Fruit fly (Drosophila melanogaster): ENCODE measurements around the gene CG9953.
A peak's percentile ranks its signal among the peaks of the same experiment; 100 is the strongest.

The CG9953 gene

dm6 chr3L:6988942-6989569, 19.6 kb downstream of the CG9953 start (continued):
- TF ChIP-seq CG10654 (GFP tag; optimal IDR thresholded peaks at IDR 0.05) (peak; percentile 89), Stat92E (GFP tag; optimal IDR thresholded peaks at IDR 0.05) (peak in 1 of 3 experiments; percentile 33), fu2 (GFP tag; optimal IDR thresholded peaks at IDR 0.05) (peak; percentile 27), gsb-n (tag; optimal IDR thresholded peaks at IDR 0.05) (peak; percentile 90), CG43689 (GFP tag; IDR thresholded peaks at IDR 0.05) (no peak; the same call in 1 of the 2 replicates), CG31388 (GFP tag; optimal IDR thresholded peaks at IDR 0.05) (peak; percentile 80), dpn (GFP tag; optimal IDR thresholded peaks at IDR 0.05) (peak; percentile 77), Ada2b (GFP tag; IDR thresholded peaks at IDR 0.05) (peak; percentile 65), MESR4 (GFP tag; optimal IDR thresholded peaks at IDR 0.05) (no peak), Abd-B (GFP tag; optimal IDR thresholded peaks at IDR 0.05) (peak; percentile 95), CG9932 (GFP tag; IDR thresholded peaks at IDR 0.05) (peak; percentile 78), pros (GFP tag; optimal IDR thresholded peaks at IDR 0.05) (peak; percentile 56), en (GFP tag; optimal IDR thresholded peaks at IDR 0.05) (peak; percentile 3), CG1832 (GFP tag; optimal IDR thresholded peaks at IDR 0.05) (peak; percentile 91), sna (GFP tag; IDR thresholded peaks at IDR 0.05; ENCODE audit: partially characterized antibody) (no peak), H2.0 (GFP tag; IDR thresholded peaks at IDR 0.05) (peak; percentile 62), Gug (GFP tag; IDR thresholded peaks at IDR 0.05) (peak; percentile 65), CG6683 (GFP tag; optimal IDR thresholded peaks at IDR 0.05) (peak; percentile 91), NfI (GFP tag; optimal IDR thresholded peaks at IDR 0.05) (peak; percentile 74), zen (tag; optimal IDR thresholded peaks at IDR 0.05) (peak; percentile 88), Xrp1 (GFP tag; IDR thresholded peaks at IDR 0.05) (peak; percentile 82), CG18619 (GFP tag; optimal IDR thresholded peaks at IDR 0.05) (peak; percentile 94), Taf1 (GFP tag; IDR thresholded peaks at IDR 0.05) (peak; percentile 65), bcd (GFP tag; optimal IDR thresholded peaks at IDR 0.05) (peak; percentile 96), stwl (tag; optimal IDR thresholded peaks at IDR 0.05) (peak; percentile 23), tgo (GFP tag; IDR thresholded peaks at IDR 0.05) (peak; percentile 89), CG14050 (GFP tag; IDR thresholded peaks at IDR 0.05) (peak; percentile 54; the same call in 2 of the 3 replicates), HmgZ (tag; optimal IDR thresholded peaks at IDR 0.05) (peak; percentile 49), CG18599 (GFP tag; optimal IDR thresholded peaks at IDR 0.05) (peak; percentile 95), Fer2 (tag; optimal IDR thresholded peaks at IDR 0.05) (peak; percentile 68), GATAe (GFP tag; conservative IDR thresholded peaks at IDR 0.05) (peak; percentile 58; the same call in 1 of the 2 replicates), ewg (GFP tag; optimal IDR thresholded peaks at IDR 0.05) (peak; percentile 81), bbx (GFP tag; IDR thresholded peaks at IDR 0.05; ENCODE audit: partially characterized antibody) (peak; percentile 28; the same call in 1 of the 2 replicates), CG17802 (tag; optimal IDR thresholded peaks at IDR 0.05) (peak; percentile 34), Rfx (GFP tag; IDR thresholded peaks at IDR 0.05) (peak; percentile 90), rib (GFP tag; IDR thresholded peaks at IDR 0.05) (0 out of 2 replicates have a peak, but pooled peaks have one; percentile 58), Sox100B (GFP tag; optimal IDR thresholded peaks at IDR 0.05) (peak; percentile 99), ind (GFP tag; optimal IDR thresholded peaks at IDR 0.05) (peak; percentile 89), CG13123 (GFP tag; optimal IDR thresholded peaks at IDR 0.05) (peak; percentile 64), Mes4 (GFP tag; optimal IDR thresholded peaks at IDR 0.05) (peak; percentile 25), CG17361 (GFP tag; IDR thresholded peaks at IDR 0.05) (peak; percentile 100), trem (tag; optimal IDR thresholded peaks at IDR 0.05) (peak; percentile 90), lbe (GFP tag; optimal IDR thresholded peaks at IDR 0.05) (no peak), D19A (tag; optimal IDR thresholded peaks at IDR 0.05) (peak; percentile 93), Jarid2 (GFP tag; optimal IDR thresholded peaks at IDR 0.05) (peak; percentile 79), CG6175 (GFP tag; IDR thresholded peaks at IDR 0.05) (peak; percentile 98), chif (GFP tag; optimal IDR thresholded peaks at IDR 0.05) (peak; percentile 42 to 53), CG3281 (GFP tag; optimal IDR thresholded peaks at IDR 0.05) (peak; percentile 95), cg (GFP tag; optimal IDR thresholded peaks at IDR 0.05) (no peak)

Measured in whole organism, embryonic.